Fruit fly (Drosophila melanogaster): ENCODE results near the gene emb.

The emb gene

DNA sequence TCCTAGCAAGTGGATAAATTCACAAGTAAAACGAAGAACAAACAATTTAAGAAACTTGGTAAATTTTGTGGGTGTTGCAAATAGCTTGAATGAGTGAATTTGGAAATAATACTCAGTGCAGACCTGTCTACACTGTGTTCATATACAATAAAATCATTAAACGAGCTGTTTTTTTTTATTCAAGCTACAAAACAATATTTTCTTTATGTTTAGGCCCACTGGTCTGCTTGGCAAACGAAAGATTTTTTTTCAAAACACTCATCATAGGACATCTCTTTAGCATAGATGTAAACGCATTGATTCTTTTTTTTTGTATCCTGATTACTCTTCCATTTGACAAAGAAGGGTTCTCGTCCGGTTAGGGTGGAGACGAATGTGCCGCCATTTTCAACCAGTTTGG is 11.1 kb upstream of the emb start, which contains the start of gene CG42820:
Gene CG42820 (minus strand): TSS at position 101 of the 400 bp plus-strand sequence.
- no peak for TF ChIP-seq achi (GFP tag; optimal IDR thresholded peaks at IDR 0.05)
- TF ChIP-seq Smox (GFP tag; optimal IDR thresholded peaks at IDR 0.05) = no peak
- TF ChIP-seq Sox102F (GFP tag; optimal IDR thresholded peaks at IDR 0.05) = no peak
- TF ChIP-seq CG4318 (GFP tag; optimal IDR thresholded peaks at IDR 0.05) = no peak
- TF ChIP-seq CG16779 (tag; optimal IDR thresholded peaks at IDR 0.05) = no peak
- no peak for TF ChIP-seq CG32006 (GFP tag; optimal IDR thresholded peaks at IDR 0.05)
- TF ChIP-seq CG6792 (GFP tag; optimal IDR thresholded peaks at IDR 0.05) = no peak
- no peak for TF ChIP-seq acj6 (GFP tag; optimal IDR thresholded peaks at IDR 0.05)
- TF ChIP-seq CG15336 (GFP tag; IDR thresholded peaks at IDR 0.05) = no peak
- no peak for TF ChIP-seq CG8119 (GFP tag; IDR thresholded peaks at IDR 0.05)
- no peak for TF ChIP-seq ss (GFP tag; optimal IDR thresholded peaks at IDR 0.05)
- TF ChIP-seq Blimp-1 (GFP tag; optimal IDR thresholded peaks at IDR 0.05) = no peak
- TF ChIP-seq lz (GFP tag; optimal IDR thresholded peaks at IDR 0.05) = no peak
- no peak for TF ChIP-seq OdsH (GFP tag; optimal IDR thresholded peaks at IDR 0.05)
- no peak for TF ChIP-seq CG7368 (GFP tag; optimal IDR thresholded peaks at IDR 0.05)
- TF ChIP-seq CG3032 (tag; optimal IDR thresholded peaks at IDR 0.05) = no peak
- TF ChIP-seq fd59A (GFP tag; optimal IDR thresholded peaks at IDR 0.05) = no peak

- TF ChIP-seq topi (GFP tag; optimal IDR thresholded peaks at IDR 0.05) (no peak), CG32006 (GFP tag; optimal IDR thresholded peaks at IDR 0.05) (no peak), cyc (GFP tag; optimal IDR thresholded peaks at IDR 0.05) (no peak), Blimp-1 (GFP tag; optimal IDR thresholded peaks at IDR 0.05) (no peak), achi (GFP tag; optimal IDR thresholded peaks at IDR 0.05) (no peak), dsx (GFP tag; optimal IDR thresholded peaks at IDR 0.05; ENCODE audit: poor library complexity, severe bottlenecking) (no peak)
These were observed 10.3 kb upstream of the emb start, which contains the start of gene Acp29AB for dm6 chr2L:8393122-8393521. Acp29AB (minus strand) TSS chr2L:8393222.

dm6 chr2L:8394180-8394579 is 9.2 kb upstream of the emb start, which contains the start of gene lectin-29Ca:
lectin-29Ca (minus strand) TSS chr2L:8394280.
- no peak for TF ChIP-seq net (GFP tag; optimal IDR thresholded peaks at IDR 0.05)
- no peak for TF ChIP-seq salr (GFP tag; optimal IDR thresholded peaks at IDR 0.05)
- no peak for TF ChIP-seq dsx (GFP tag; optimal IDR thresholded peaks at IDR 0.05; ENCODE audit: poor library complexity, severe bottlenecking)

- TF ChIP-seq CG31627 (GFP tag; optimal IDR thresholded peaks at IDR 0.05) = no peak
- TF ChIP-seq CG4318 (GFP tag; optimal IDR thresholded peaks at IDR 0.05) = no peak
- TF ChIP-seq CG7368 (GFP tag; optimal IDR thresholded peaks at IDR 0.05) = no peak
- no peak for TF ChIP-seq CG3032 (tag; optimal IDR thresholded peaks at IDR 0.05)
- no peak for TF ChIP-seq lz (GFP tag; optimal IDR thresholded peaks at IDR 0.05)
- no peak for TF ChIP-seq Sox102F (GFP tag; optimal IDR thresholded peaks at IDR 0.05)
- TF ChIP-seq dsx (GFP tag; optimal IDR thresholded peaks at IDR 0.05; ENCODE audit: poor library complexity, severe bottlenecking) = no peak
- TF ChIP-seq CG6792 (GFP tag; optimal IDR thresholded peaks at IDR 0.05) = no peak
- no peak for TF ChIP-seq CG11294 (GFP tag; IDR thresholded peaks at IDR 0.05)
- TF ChIP-seq Lpt (GFP tag; optimal IDR thresholded peaks at IDR 0.05) = no peak
- TF ChIP-seq CG6163 (GFP tag; IDR thresholded peaks at IDR 0.05) = no peak
- TF ChIP-seq Sox14 (GFP tag; optimal IDR thresholded peaks at IDR 0.05) = no peak
These were observed 8.5 kb upstream of the emb start, which contains the start of gene Peritrophin-15b for dm6 chr2L:8394840-8395239. Peritrophin-15b (minus strand) TSS chr2L:8394940.

DNA sequence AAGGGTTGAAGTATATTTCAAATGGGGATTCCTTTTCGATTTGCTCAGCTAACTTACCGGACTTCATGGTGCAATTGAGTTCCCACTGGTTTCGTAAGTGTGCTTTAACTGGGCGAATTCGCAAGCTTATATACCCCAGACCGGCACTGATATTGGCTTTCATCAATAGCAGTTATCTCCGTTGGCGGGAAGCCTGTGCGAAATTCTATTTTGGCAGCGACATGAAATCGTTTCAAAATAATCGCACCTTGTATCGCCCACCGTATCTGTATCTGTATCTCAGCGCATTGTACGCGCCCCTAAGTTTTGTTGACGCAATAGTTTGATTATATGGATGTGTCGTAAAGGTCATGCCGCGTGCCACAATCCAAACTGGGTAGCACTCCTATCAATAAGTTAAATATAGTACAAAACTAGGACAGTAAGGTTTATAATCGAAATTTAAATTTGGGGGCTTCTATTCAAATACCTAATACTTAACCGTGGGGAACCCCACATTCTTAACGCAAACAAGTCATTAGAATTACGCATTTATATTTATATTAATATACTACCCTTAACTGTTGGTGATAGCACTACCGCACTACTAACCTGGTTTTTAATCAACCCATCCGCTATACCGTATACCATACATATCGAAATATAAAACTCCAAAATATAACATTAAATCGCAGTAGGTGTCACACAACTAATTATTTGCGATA is 7.2 kb upstream of the emb start, which contains the start of the genes Peritrophin-15a and CG13385:
Gene Peritrophin-15a (minus strand): TSS at position 101 of the 704 bp plus-strand sequence.
Gene CG13385 (plus strand): TSS at position 654 of the 704 bp plus-strand sequence.
- TF ChIP-seq Eip75B (GFP tag; optimal IDR thresholded peaks at IDR 0.05) (no peak), eg (GFP tag; IDR thresholded peaks at IDR 0.05) (no peak), CG9139 (GFP tag; optimal IDR thresholded peaks at IDR 0.05) (no peak), Eip78C (GFP tag) (no peak), CG16779 (tag; optimal IDR thresholded peaks at IDR 0.05) (no peak), CG6808 (GFP tag; optimal IDR thresholded peaks at IDR 0.05) (no peak), CG4318 (GFP tag; optimal IDR thresholded peaks at IDR 0.05) (no peak), Eip93F (GFP tag; optimal IDR thresholded peaks at IDR 0.05) (no peak), Ets96B (tag; optimal IDR thresholded peaks at IDR 0.05) (no peak), CG15336 (GFP tag; IDR thresholded peaks at IDR 0.05) (no peak), CG31627 (GFP tag; optimal IDR thresholded peaks at IDR 0.05) (no peak), dac (GFP tag; optimal IDR thresholded peaks at IDR 0.05) (no peak), acj6 (GFP tag; optimal IDR thresholded peaks at IDR 0.05) (no peak), Blimp-1 (GFP tag; optimal IDR thresholded peaks at IDR 0.05) (no peak), CG6854 (GFP tag; optimal IDR thresholded peaks at IDR 0.05) (no peak), CG7368 (GFP tag; optimal IDR thresholded peaks at IDR 0.05) (no peak), CG6792 (GFP tag; optimal IDR thresholded peaks at IDR 0.05) (no peak), Smox (GFP tag; optimal IDR thresholded peaks at IDR 0.05) (no peak), CG11762 (GFP tag; optimal IDR thresholded peaks at IDR 0.05; ENCODE audit: insufficient read depth) (no peak), CG1621 (tag; optimal IDR thresholded peaks at IDR 0.05) (no peak)

All from whole organism, prepupa.